Fruit fly (Drosophila melanogaster) whole organism: ENCODE measurements around the gene CG18180.

Experiments used
- CG8478 ChIP-seq: fragments of >200 bp; optimal IDR thresholded peaks from 2 replicates; lab custom pipeline; 2018; ENCODE audit warnings: inconsistent platforms
- Dll ChIP-seq: fragments of >200 bp; optimal IDR thresholded peaks from 2 replicates; lab custom pipeline; 2017
- EcR ChIP-seq, 2 experiments: fragments of >200 bp; optimal IDR thresholded peaks; 2 replicates each; lab custom pipeline; 2017; ENCODE audit warnings: missing biosample characterization in 2 of 2, missing genetic modification characterization in 2 of 2, missing genetic modification reagents in 2 of 2
- pan ChIP-seq: fragments of >200 bp; optimal IDR thresholded peaks from 2 replicates; lab custom pipeline; 2017
- psq ChIP-seq: fragments of >200 bp; optimal IDR thresholded peaks from 2 replicates; lab custom pipeline; 2017
- usp ChIP-seq: fragments of >200 bp; optimal IDR thresholded peaks from 2 replicates; lab custom pipeline; 2017; ENCODE audit warnings: missing biosample characterization, missing genetic modification characterization, mixed read lengths

DNA sequence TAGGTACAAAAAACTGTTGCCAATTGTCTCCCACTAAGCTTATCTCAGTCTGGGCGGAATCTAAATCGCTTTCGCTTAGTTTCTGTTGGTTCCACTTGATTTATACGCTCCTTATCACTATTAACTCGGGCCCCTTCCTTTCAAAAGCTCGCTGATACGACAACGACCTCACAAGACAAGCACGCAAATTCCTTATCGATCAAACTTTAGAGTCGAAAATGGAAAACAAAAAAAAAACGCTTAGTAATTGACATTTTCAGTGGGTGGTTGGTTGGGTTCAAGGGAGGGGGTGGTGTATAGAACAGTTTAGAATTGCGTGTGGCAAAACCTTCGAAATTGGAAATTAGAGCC lies 50.6 kb downstream of the CG18180 start:
- no peak for TF ChIP-seq usp (GFP tag; lab: Kevin White, UChicago)
- no peak for TF ChIP-seq CG8478 (lab: Kevin White, UChicago)
- no peak for TF ChIP-seq psq (lab: Kevin White, UChicago)
- TF ChIP-seq pan (lab: Kevin White, UChicago), result no peak
- no peak for TF ChIP-seq Dll
- no peak for TF ChIP-seq EcR (GFP tag; optimal IDR thresholded peaks at IDR 0.05; lab: Kevin White, UChicago)
